Worm (Caenorhabditis elegans) whole organism, dauer: ENCODE measurements around the gene T11G6.3.

Experiments used
- unc-62 ChIP-seq: sonication (generic microtip); optimal IDR thresholded peaks from 2 replicates; lab custom pipeline; 2017; ENCODE audit warnings: missing biosample characterization, missing genetic modification reagents, missing genetic modification characterization

Gene T11G6.3

ce11 chrIV:10855049-10855448 is at the start of gene T11G6.3:
Gene T11G6.3 (minus strand): TSS chrIV:10855237.
- no peak for TF ChIP-seq unc-62 (GFP tag; lab: Kevin White, UChicago)

ce11 chrIV:10904282-10904681 is 49.2 kb upstream of the T11G6.3 start, which contains the start of gene ZK596.3:
Gene ZK596.3 (minus strand): TSS chrIV:10904382.
- no peak for TF ChIP-seq unc-62 (GFP tag; lab: Kevin White, UChicago)

- no peak for TF ChIP-seq unc-62 (GFP tag; lab: Kevin White, UChicago)
Observed at ce11 chrIV:10902476-10902875, 47.4 kb upstream of the T11G6.3 start.

ce11 chrIV:10900083-10900482 is 45.0 kb upstream of the T11G6.3 start, which contains the start of gene srlf-30:
Gene srlf-30 (plus strand): TSS chrIV:10900383.
- TF ChIP-seq unc-62 (GFP tag; lab: Kevin White, UChicago), result no peak

DNA sequence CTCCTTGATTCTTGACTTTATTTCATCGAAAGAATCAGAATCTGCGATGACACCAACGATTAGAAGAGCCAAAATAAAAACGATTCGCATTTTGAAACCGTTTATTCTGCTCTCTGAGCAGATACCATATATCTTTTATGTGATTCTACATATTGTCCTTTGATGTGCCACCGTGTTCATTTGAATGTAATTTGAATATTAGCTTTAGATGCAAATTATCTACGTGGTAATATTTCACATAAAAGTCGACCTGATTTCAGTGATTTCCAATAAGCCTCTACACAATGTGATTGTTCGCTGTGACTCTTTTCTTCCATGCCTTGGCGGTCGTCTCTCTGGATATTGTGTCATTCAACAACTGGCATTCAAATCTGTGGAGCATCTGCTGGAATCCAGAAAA is 44.1 kb upstream of the T11G6.3 start, which contains the start of the genes F13E9.9 and F13E9.19:
Gene F13E9.9, minus strand, starts transcription at position 101 of the 400 bp plus-strand sequence.
Gene F13E9.19, plus strand, starts transcription at position 316 of the 400 bp plus-strand sequence.
- no peak for TF ChIP-seq unc-62 (GFP tag; lab: Kevin White, UChicago)

DNA sequence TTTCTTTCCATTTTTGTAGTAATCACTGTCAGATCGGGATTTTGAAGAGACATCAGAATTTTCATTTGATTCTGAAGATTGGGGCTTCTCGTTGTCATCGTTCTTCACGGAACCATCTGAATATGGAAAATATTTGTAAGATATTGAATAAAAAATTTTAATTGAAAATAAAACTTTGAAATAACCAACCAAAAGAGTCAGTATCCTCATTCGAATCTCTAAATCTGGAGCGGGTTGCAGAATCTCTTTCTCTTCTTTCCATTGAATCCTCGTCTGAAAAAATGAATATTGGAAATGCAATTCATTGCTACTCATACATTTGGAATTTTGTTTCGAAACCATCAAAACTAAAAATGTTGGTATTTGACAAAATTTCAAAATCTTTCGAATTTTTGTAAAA is 43.1 kb upstream of the T11G6.3 start:
- no peak for TF ChIP-seq unc-62 (GFP tag; lab: Kevin White, UChicago)

- no peak for TF ChIP-seq unc-62 (GFP tag; lab: Kevin White, UChicago)
Observed at ce11 chrIV:10896512-10896911, 41.5 kb upstream of the T11G6.3 start, which contains the start of gene srlf-13. Gene srlf-13 (minus strand): TSS chrIV:10896612.

DNA sequence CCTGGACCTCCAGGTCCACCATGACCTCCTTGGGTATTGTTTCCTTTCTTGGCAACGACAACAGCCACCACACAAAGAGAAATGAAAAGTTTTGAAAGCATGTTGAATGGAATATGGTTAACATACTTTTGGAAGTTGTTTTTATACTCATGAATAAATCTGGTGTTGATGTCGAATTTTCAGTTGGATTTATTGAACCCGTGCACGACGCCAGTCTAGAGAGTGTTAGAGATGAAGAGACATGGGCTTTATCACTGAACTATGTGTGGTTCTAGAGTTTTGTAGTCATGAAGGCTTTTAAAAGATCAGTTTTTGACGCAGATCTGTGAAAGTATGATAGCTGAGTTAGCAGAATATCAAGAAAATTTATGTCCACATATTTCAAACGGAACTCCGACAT is 39.2 kb upstream of the T11G6.3 start, which contains the start of gene srlf-14:
Gene srlf-14, minus strand, starts transcription at position 101 of the 400 bp plus-strand sequence.
- no peak for TF ChIP-seq unc-62 (GFP tag; lab: Kevin White, UChicago)

DNA sequence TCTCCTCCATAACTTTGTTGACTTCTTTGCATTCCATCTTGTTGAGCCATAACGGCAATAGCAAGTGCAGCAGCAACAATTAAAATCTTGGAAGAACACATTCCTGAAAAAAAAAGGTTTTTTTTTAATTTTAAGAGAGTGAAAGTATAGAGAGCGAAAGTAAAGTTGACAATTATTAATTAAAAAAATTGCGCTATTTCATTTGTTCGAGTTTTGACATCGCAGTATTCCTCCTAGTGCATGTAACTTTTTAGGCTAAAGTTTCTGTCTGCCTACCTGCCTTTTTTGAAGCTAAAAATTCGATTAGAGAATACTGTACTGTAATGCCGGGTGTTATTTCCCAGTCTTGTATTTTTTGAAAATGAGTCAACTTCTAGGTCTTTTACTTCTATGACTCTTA is 37.0 kb upstream of the T11G6.3 start, which contains the start of gene srlf-12:
Gene srlf-12, minus strand, starts transcription at position 101 of the 400 bp plus-strand sequence.
- TF ChIP-seq unc-62 (GFP tag; lab: Kevin White, UChicago), result no peak

DNA sequence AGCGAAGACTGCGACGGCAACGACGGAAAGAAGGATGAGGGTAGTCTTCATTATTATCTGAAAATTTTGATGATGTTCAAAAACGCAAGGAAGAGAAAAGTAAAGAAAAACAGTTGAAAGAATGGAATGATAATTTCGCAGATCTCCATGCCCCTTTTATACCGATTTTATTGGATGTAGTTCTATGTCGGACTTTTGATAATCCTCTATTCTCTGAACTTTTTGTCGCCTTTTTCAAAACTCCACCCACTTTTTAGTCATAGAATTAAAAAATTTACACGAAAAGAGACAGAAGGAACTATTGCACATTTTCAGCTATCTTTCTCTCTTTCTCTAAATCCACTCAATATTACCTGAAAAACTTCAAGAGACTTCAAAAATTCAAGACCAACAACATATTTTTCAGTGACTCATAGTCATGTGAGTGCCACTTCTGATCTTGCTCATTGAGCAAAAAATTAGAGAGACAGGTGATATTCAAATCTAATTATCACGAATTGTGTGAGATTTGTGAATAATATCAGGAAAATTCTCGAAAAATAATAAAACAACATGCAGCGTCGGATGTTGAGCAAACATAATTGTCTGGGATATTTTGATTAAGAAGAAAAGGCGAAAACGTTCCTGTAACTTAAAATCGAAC is 34.9 kb upstream of the T11G6.3 start, which contains the start of gene F13E9.15:
Gene F13E9.15, minus strand, starts transcription at position 51 of the 643 bp plus-strand sequence.
- no peak for TF ChIP-seq unc-62 (GFP tag; lab: Kevin White, UChicago)

- no peak for TF ChIP-seq unc-62 (GFP tag; lab: Kevin White, UChicago)
Observed at ce11 chrIV:10887285-10887684, 32.2 kb upstream of the T11G6.3 start, which contains the start of gene F13E9.16. Gene F13E9.16 (minus strand): TSS chrIV:10887385.

DNA sequence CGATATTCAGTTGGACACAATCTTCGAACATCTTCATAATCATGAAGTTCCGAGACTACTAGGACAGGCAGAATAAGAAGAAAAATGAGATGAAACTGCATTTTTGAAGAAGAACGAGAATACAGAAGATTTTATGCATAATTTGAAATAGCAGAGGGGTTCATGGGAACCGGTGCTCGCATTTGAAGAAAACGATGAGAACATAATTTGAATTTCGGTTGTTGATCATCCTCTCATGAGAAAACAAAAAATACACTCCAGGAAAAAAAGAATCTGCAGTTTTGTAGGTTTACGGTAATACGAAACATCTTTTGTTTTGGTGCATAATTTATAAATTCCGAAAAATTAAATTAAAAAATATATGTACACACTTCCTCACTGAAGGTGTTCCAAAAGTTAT is 30.9 kb upstream of the T11G6.3 start, which contains the start of gene srlf-11:
Gene srlf-11, minus strand, starts transcription at position 101 of the 400 bp plus-strand sequence.
- no peak for TF ChIP-seq unc-62 (GFP tag; lab: Kevin White, UChicago)

- TF ChIP-seq unc-62 (GFP tag; lab: Kevin White, UChicago), result no peak
Observed at ce11 chrIV:10884263-10884662, 29.2 kb upstream of the T11G6.3 start, which contains the start of gene F13E9.5. Gene F13E9.5 (minus strand): TSS chrIV:10884363.

ce11 chrIV:10881230-10881629 is 26.2 kb upstream of the T11G6.3 start, which contains the start of gene F13E9.13:
Gene F13E9.13 (plus strand): TSS chrIV:10881546.
- TF ChIP-seq unc-62 (GFP tag; lab: Kevin White, UChicago), result no peak

- TF ChIP-seq unc-62 (GFP tag; lab: Kevin White, UChicago), result no peak
Observed at ce11 chrIV:10880264-10880663, 25.2 kb upstream of the T11G6.3 start, which contains the start of gene fipr-15. Gene fipr-15 (plus strand): TSS chrIV:10880564.

DNA sequence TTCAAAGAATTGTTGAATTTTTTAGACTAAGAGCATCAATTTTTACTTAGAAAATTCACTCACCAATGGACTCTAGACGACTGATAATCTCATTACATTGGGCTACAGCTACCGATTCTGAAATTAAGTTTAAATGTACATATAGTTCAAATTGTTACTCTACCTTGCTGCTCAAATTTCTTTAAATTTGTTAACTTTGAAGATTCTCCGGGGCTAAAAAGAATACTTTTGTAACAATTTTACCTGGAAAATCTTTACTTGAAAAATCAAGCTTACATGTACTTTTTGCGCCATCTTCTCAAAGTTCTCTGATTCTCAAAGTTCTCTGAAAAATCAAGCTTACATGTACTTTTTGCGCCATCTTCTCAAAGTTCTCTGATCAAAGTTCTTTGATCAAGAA is 24.5 kb upstream of the T11G6.3 start, which contains the start of gene sdz-13:
Gene sdz-13, minus strand, starts transcription at position 101 of the 400 bp plus-strand sequence.
- TF ChIP-seq unc-62 (GFP tag; lab: Kevin White, UChicago), result no peak
